Worm (Caenorhabditis elegans) whole organism, early embryonic: ENCODE measurements around the gene sel-11.

ENCODE experiments used
- B0310.2 ChIP-seq: sonication (generic microtip); optimal IDR thresholded peaks from 2 replicates; lab custom pipeline; 2016; ENCODE audit warnings: mild to moderate bottlenecking, missing genetic modification characterization, missing compliant biosample characterization
- ets-7 ChIP-seq: sonication (generic microtip); optimal IDR thresholded peaks from 2 replicates; lab custom pipeline; 2016; ENCODE audit warnings: missing genotype, missing genetic modification characterization, missing compliant biosample characterization

DNA sequence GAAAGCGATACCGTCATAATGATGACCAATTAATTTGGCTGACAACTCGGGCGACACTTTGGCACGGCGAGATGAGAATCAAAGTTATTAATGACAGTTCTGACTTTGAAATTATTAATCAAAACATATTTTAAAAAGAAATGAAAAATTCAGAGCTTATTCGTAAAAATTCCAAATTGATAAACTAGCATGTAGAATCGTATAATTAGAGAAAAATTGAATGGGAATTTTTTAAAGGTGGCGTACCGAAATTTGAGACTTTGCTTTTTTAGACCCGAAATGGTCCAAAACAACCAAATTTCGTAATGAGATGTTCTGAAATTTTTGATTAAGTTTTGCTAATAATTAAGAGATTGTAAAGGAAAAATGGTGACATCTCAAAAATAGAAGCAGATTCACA, 41.2 kb upstream of the sel-11 start, which contains the start of gene daf-11:
- TF ChIP-seq ets-7 (tag; lab: Kevin White, UChicago) (no peak), B0310.2 (tag; lab: Kevin White, UChicago) (no peak)
